Worm (Caenorhabditis elegans) whole organism, L4 larva: ENCODE results near the gene F27B3.8.

Experiments used
- D1046.2 ChIP-seq: fragments of 200-800 bp; sonication (Bioruptor generic); IDR thresholded peaks from 2 replicates; pipeline ENCODE4 v1.3.6; 2022; ENCODE audit warnings: missing genetic modification characterization, missing compliant biosample characterization
- Y105C5A.15 ChIP-seq: fragments of 200-800 bp; sonication (Bioruptor generic); IDR thresholded peaks from 2 replicates; pipeline ENCODE4 v1.3.6; 2022; ENCODE audit warnings: missing genetic modification characterization, missing compliant biosample characterization
- ZK337.2 ChIP-seq: fragments of 200-800 bp; sonication (Bioruptor generic); IDR thresholded peaks from 2 replicates; pipeline ENCODE4 v1.3.6; 2022; ENCODE audit warnings: missing genetic modification reagents, missing genetic modification characterization, missing compliant biosample characterization
- aha-1 ChIP-seq: fragments of 150-350 bp; peaks from one replicate; lab custom pipeline; 2014; ENCODE audit warnings: missing biosample characterization, missing genetic modification characterization
- aly-2 ChIP-seq: sonication (generic microtip); optimal IDR thresholded peaks from 2 replicates; lab custom pipeline; 2018; ENCODE audit warnings: missing biosample characterization, missing genetic modification characterization
- ama-1 ChIP-seq: fragments of 150-350 bp; optimal IDR thresholded peaks from 2 replicates; lab custom pipeline; 2014; ENCODE audit warnings: inconsistent platforms, mixed read lengths
- arid-1 ChIP-seq: fragments of 200-800 bp; sonication (Bioruptor generic); conservative IDR thresholded peaks from 2 replicates; pipeline ENCODE4 v1.3.6; 2022; ENCODE audit warnings: missing genetic modification reagents, missing genetic modification characterization, missing compliant biosample characterization
- ceh-20 ChIP-seq: fragments of 200-800 bp; sonication (Bioruptor generic); IDR thresholded peaks from 2 replicates; pipeline ENCODE4 v1.3.6; 2022; ENCODE audit warnings: missing genetic modification reagents, missing genetic modification characterization, missing compliant biosample characterization
- ceh-44 ChIP-seq: fragments of 200-800 bp; sonication (Bioruptor generic); IDR thresholded peaks from 2 replicates; pipeline ENCODE4 v1.3.6; 2022; ENCODE audit warnings: missing genetic modification reagents, missing genetic modification characterization, missing compliant biosample characterization
- ceh-82 ChIP-seq: sonication (generic microtip); optimal IDR thresholded peaks from 2 replicates; lab custom pipeline; 2017; ENCODE audit warnings: missing biosample characterization, missing genetic modification characterization
- daf-12 ChIP-seq: fragments of 150-350 bp; optimal IDR thresholded peaks from 2 replicates; lab custom pipeline; 2014; ENCODE audit warnings: missing biosample characterization, missing genetic modification reagents, missing genetic modification characterization
- daf-16 ChIP-seq, 3 experiments: sonication (generic microtip); optimal IDR thresholded peaks; 2 replicates each; lab custom pipeline; 2016 to 2017; ENCODE audit warnings: missing genetic modification characterization in 3 of 3, missing genetic modification reagents in 3 of 3, mild to moderate bottlenecking in 2 of 3, missing compliant biosample characterization in 2 of 3, missing biosample characterization in 1 of 3, moderate library complexity in 1 of 3
- daf-19 ChIP-seq: fragments of 200-800 bp; sonication (Bioruptor generic); conservative IDR thresholded peaks from 2 replicates; pipeline ENCODE4 v1.3.6; 2022; ENCODE audit warnings: missing genetic modification characterization, missing compliant biosample characterization
- dmd-6 ChIP-seq: fragments of 200-800 bp; sonication (Bioruptor generic); IDR thresholded peaks from 2 replicates; pipeline ENCODE4 v1.3.6; 2022; ENCODE audit warnings: missing genetic modification reagents, missing genetic modification characterization, missing compliant biosample characterization
- duxl-1 ChIP-seq: sonication (generic microtip); optimal IDR thresholded peaks from 2 replicates; lab custom pipeline; 2016; ENCODE audit warnings: mild to moderate bottlenecking, missing genetic modification characterization, moderate library complexity, missing compliant biosample characterization; ENCODE audit not compliant: poor library complexity
- egl-27 ChIP-seq: sonication (generic microtip); optimal IDR thresholded peaks from 3 replicates; lab custom pipeline; 2017; ENCODE audit warnings: missing biosample characterization, missing genetic modification reagents, missing genetic modification characterization
- hif-1 ChIP-seq, 2 experiments: sonication (generic microtip); optimal IDR thresholded peaks; 2 replicates each; lab custom pipeline; 2016 to 2017; ENCODE audit warnings: missing compliant biosample characterization in 2 of 2, missing genetic modification characterization in 2 of 2, missing genetic modification reagents in 2 of 2, missing genotype in 2 of 2, mild to moderate bottlenecking in 1 of 2
- hlh-11 ChIP-seq: fragments of 200-800 bp; sonication (Bioruptor generic); optimal IDR thresholded peaks from 2 replicates; lab custom pipeline; 2018; ENCODE audit warnings: mild to moderate bottlenecking, missing genetic modification characterization, missing compliant biosample characterization
- jun-1 ChIP-seq: fragments of 150-350 bp; optimal IDR thresholded peaks from 2 replicates; lab custom pipeline; 2014; ENCODE audit warnings: missing biosample characterization, missing genetic modification reagents, missing genetic modification characterization
- lim-7 ChIP-seq: fragments of 200-800 bp; sonication (Bioruptor generic); IDR thresholded peaks from 2 replicates; pipeline ENCODE4 v1.3.6; 2022; ENCODE audit warnings: missing genetic modification characterization, missing compliant biosample characterization
- lin-13 ChIP-seq: fragments of 150-350 bp; optimal IDR thresholded peaks from 2 replicates; lab custom pipeline; 2014; ENCODE audit warnings: missing biosample characterization, missing genetic modification reagents, missing genetic modification characterization
- lin-38 ChIP-seq: fragments of 200-800 bp; sonication (Bioruptor generic); IDR thresholded peaks from 2 replicates; pipeline ENCODE4 v1.3.6; 2022; ENCODE audit warnings: missing genetic modification reagents, missing genetic modification characterization, missing compliant biosample characterization
- mep-1 ChIP-seq: fragments of 150-350 bp; sonication (generic microtip); optimal IDR thresholded peaks from 3 replicates; lab custom pipeline; 2014; ENCODE audit warnings: missing biosample characterization, missing genetic modification characterization
- mes-2 ChIP-seq: sonication (generic microtip); optimal IDR thresholded peaks from 2 replicates; lab custom pipeline; 2016; ENCODE audit warnings: missing genotype, mild to moderate bottlenecking, missing genetic modification characterization, missing compliant biosample characterization; ENCODE audit not compliant: poor library complexity, severe bottlenecking
- mxl-3 ChIP-seq: fragments of 200-800 bp; sonication (Bioruptor generic); optimal IDR thresholded peaks from 2 replicates; lab custom pipeline; 2018; ENCODE audit warnings: mild to moderate bottlenecking, missing genetic modification characterization, missing compliant biosample characterization
- nhr-10 ChIP-seq: fragments of 150-350 bp; optimal IDR thresholded peaks from 2 replicates; lab custom pipeline; 2014; ENCODE audit warnings: missing biosample characterization, missing genetic modification characterization
- nhr-111 ChIP-seq: fragments of 200-800 bp; sonication (Bioruptor generic); optimal IDR thresholded peaks from 2 replicates; lab custom pipeline; 2018; ENCODE audit warnings: mild to moderate bottlenecking, missing genetic modification characterization, missing compliant biosample characterization
- nhr-237 ChIP-seq: sonication (generic microtip); optimal IDR thresholded peaks from 2 replicates; lab custom pipeline; 2017; ENCODE audit warnings: missing biosample characterization, missing genetic modification characterization
- nhr-25 ChIP-seq: sonication (generic microtip); optimal IDR thresholded peaks from 2 replicates; lab custom pipeline; 2017; ENCODE audit warnings: missing genetic modification characterization, mild to moderate bottlenecking, missing compliant biosample characterization, antibody characterized with exemption, moderate library complexity, borderline replicate concordance; ENCODE audit not compliant: insufficient read depth
- nhr-41 ChIP-seq: fragments of 200-800 bp; sonication (Bioruptor generic); IDR thresholded peaks from 2 replicates; pipeline ENCODE4 v1.3.6; 2022; ENCODE audit warnings: missing genetic modification reagents, missing genetic modification characterization, missing compliant biosample characterization
- nhr-42 ChIP-seq: fragments of 200-800 bp; sonication (Bioruptor generic); IDR thresholded peaks from 2 replicates; pipeline ENCODE4 v1.3.6; 2022; ENCODE audit warnings: missing genetic modification characterization, missing compliant biosample characterization
- nhr-48 ChIP-seq: sonication (generic microtip); optimal IDR thresholded peaks from 2 replicates; lab custom pipeline; 2016; ENCODE audit warnings: mild to moderate bottlenecking, missing genetic modification characterization, missing compliant biosample characterization
- nhr-6 ChIP-seq: fragments of 150-350 bp; optimal IDR thresholded peaks from 2 replicates; lab custom pipeline; 2014; ENCODE audit warnings: missing biosample characterization, missing genetic modification characterization
- nhr-76 ChIP-seq: fragments of 150-350 bp; optimal IDR thresholded peaks from 2 replicates; lab custom pipeline; 2014; ENCODE audit warnings: missing biosample characterization, missing genetic modification characterization
- nhr-77 ChIP-seq: fragments of 150-350 bp; optimal IDR thresholded peaks from 2 replicates; lab custom pipeline; 2014; ENCODE audit warnings: missing biosample characterization, missing genetic modification characterization
- rbr-2 ChIP-seq: sonication (generic microtip); optimal IDR thresholded peaks from 2 replicates; lab custom pipeline; 2016; ENCODE audit warnings: missing genotype, missing genetic modification characterization, missing compliant biosample characterization
- saeg-2 ChIP-seq: fragments of 200-800 bp; sonication (Bioruptor generic); IDR thresholded peaks from 2 replicates; pipeline ENCODE4 v1.3.6; 2022; ENCODE audit warnings: missing genetic modification reagents, missing genetic modification characterization, missing compliant biosample characterization
- sdz-12 ChIP-seq: fragments of 200-800 bp; sonication (Bioruptor generic); optimal IDR thresholded peaks from 2 replicates; lab custom pipeline; 2018; ENCODE audit warnings: mild to moderate bottlenecking, missing genetic modification characterization, missing compliant biosample characterization
- snpc-4 ChIP-seq: fragments of 150-350 bp; optimal IDR thresholded peaks from 2 replicates; lab custom pipeline; 2014; ENCODE audit warnings: missing biosample characterization, missing genetic modification characterization
- spr-3 ChIP-seq: fragments of 200-800 bp; sonication (Bioruptor generic); optimal IDR thresholded peaks from 2 replicates; lab custom pipeline; 2018; ENCODE audit warnings: mild to moderate bottlenecking, missing genetic modification characterization, missing compliant biosample characterization
- tra-1 ChIP-seq: fragments of 200-800 bp; sonication (Bioruptor generic); IDR thresholded peaks from 2 replicates; pipeline ENCODE4 v1.3.6; 2022; ENCODE audit warnings: missing genetic modification reagents, missing genetic modification characterization, missing compliant biosample characterization
- unc-62 ChIP-seq, 3 experiments: fragments of 150-350 bp in 1 of 3; sonication (generic microtip); optimal IDR thresholded peaks in 2 of 3; peaks in 1 of 3; 1 replicate in 1 of 3; 2 replicates in 2 of 3; lab custom pipeline; 2014 to 2017; ENCODE audit warnings: missing biosample characterization in 3 of 3, missing genetic modification characterization in 3 of 3, missing genetic modification reagents in 3 of 3, missing genotype in 1 of 3
- zag-1 ChIP-seq: fragments of 150-350 bp; optimal IDR thresholded peaks from 2 replicates; lab custom pipeline; 2014; ENCODE audit warnings: missing biosample characterization, missing genetic modification characterization
- zfp-2 ChIP-seq: sonication (generic microtip); optimal IDR thresholded peaks from 2 replicates; lab custom pipeline; 2016; ENCODE audit warnings: mild to moderate bottlenecking, missing genetic modification characterization, missing compliant biosample characterization
- ztf-7 ChIP-seq: fragments of 150-350 bp; optimal IDR thresholded peaks from 2 replicates; lab custom pipeline; 2014; ENCODE audit warnings: missing biosample characterization, missing genetic modification characterization

The F27B3.8 gene

ce11 chrIII:6604317-6604716, 24.8 kb downstream of the F27B3.8 start (continued):
- TF ChIP-seq hif-1 (tag; optimal IDR thresholded peaks at IDR 0.05; lab: Kevin White, UChicago) (peak in 1 of 2 experiments; percentile 2), mes-2 (tag; lab: Kevin White, UChicago) (peak; percentile 58), saeg-2 (GFP tag; lab: Robert Waterston, UW) (no peak), tra-1 (GFP tag; lab: Robert Waterston, UW) (no peak)
- TF ChIP-seq, all 104 proteins: peak for 11

- no peak for TF ChIP-seq arid-1 (GFP tag; lab: Robert Waterston, UW)
- TF ChIP-seq snpc-4 (tag; lab: Kevin White, UChicago), result no peak
- TF ChIP-seq ZK337.2 (GFP tag; lab: Robert Waterston, UW), result 0 out of 2 replicates have a peak, but pooled peaks have one; percentile 13
- TF ChIP-seq mxl-3 (GFP tag; lab: Kevin White, UChicago), result no peak
- TF ChIP-seq, all 104 proteins: peak for 1
These were observed 26.0 kb downstream of the F27B3.8 start for ce11 chrIII:6605442-6605992.

ce11 chrIII:6606022-6606467, 26.5 kb downstream of the F27B3.8 start:
- peak; percentile 83 for TF ChIP-seq lin-38
- peak; percentile 69 for TF ChIP-seq nhr-25 (tag; lab: Kevin White, UChicago)
- no peak for TF ChIP-seq aly-2 (tag; lab: Kevin White, UChicago)
- TF ChIP-seq nhr-41 (GFP tag; lab: Robert Waterston, UW), result no peak; the same call in 1 of the 2 replicates
- TF ChIP-seq lim-7, result peak; percentile 54; the same call in 1 of the 2 replicates
- TF ChIP-seq jun-1 (tag; lab: Kevin White, UChicago), result peak; percentile 10
- no peak for TF ChIP-seq egl-27 (tag; lab: Kevin White, UChicago)
- peak; percentile 49 for TF ChIP-seq nhr-111 (GFP tag; lab: Kevin White, UChicago)
- TF ChIP-seq ceh-82 (tag; lab: Kevin White, UChicago), result no peak
- 0 out of 2 replicates have a peak, but pooled peaks have one; percentile 33 for TF ChIP-seq ZK337.2 (GFP tag; lab: Robert Waterston, UW)
- TF ChIP-seq nhr-77 (tag; lab: Kevin White, UChicago), result peak; percentile 44
- peak; percentile 27 for TF ChIP-seq spr-3 (GFP tag; lab: Kevin White, UChicago)
- TF ChIP-seq nhr-42, result peak; percentile 63; the same call in 1 of the 2 replicates
- no peak for TF ChIP-seq ztf-7
- no peak for TF ChIP-seq nhr-10 (tag; lab: Kevin White, UChicago)
- no peak for TF ChIP-seq snpc-4 (tag; lab: Kevin White, UChicago)
- TF ChIP-seq nhr-76, result no peak
- peak; percentile 47 for TF ChIP-seq nhr-6
- TF ChIP-seq lin-13 (GFP tag; lab: Kevin White, UChicago), result peak; percentile 7
- no peak; the same call in 1 of the 2 replicates for TF ChIP-seq D1046.2 (GFP tag; lab: Robert Waterston, UW)
- TF ChIP-seq dmd-6 (GFP tag; lab: Robert Waterston, UW), result peak; percentile 62
- TF ChIP-seq mep-1, result peak; percentile 87
- TF ChIP-seq daf-12, result no peak
- TF ChIP-seq nhr-48 (tag; lab: Kevin White, UChicago), result peak; percentile 62
- TF ChIP-seq aha-1, result no peak
- no peak for TF ChIP-seq nhr-237
- TF ChIP-seq Y105C5A.15 (GFP tag; lab: Robert Waterston, UW), result 0 out of 2 replicates have a peak, but pooled peaks have one; percentile 44
- peak; percentile 86 for TF ChIP-seq hlh-11 (tag; lab: Kevin White, UChicago)
- peak in 1 of 2 experiments; percentile 92 for TF ChIP-seq unc-62 (GFP tag; optimal IDR thresholded peaks at IDR 0.05 in 1 of 2; lab: Kevin White, UChicago)
- no peak for TF ChIP-seq unc-62 (tag; optimal IDR thresholded peaks at IDR 0.05; lab: Kevin White, UChicago)
- peak; percentile 61 for TF ChIP-seq ceh-20 (GFP tag; lab: Robert Waterston, UW)
- TF ChIP-seq daf-19, result 0 out of 2 replicates have a peak, but pooled peaks have one; percentile 66
- TF ChIP-seq sdz-12 (GFP tag; lab: Kevin White, UChicago), result peak; percentile 54
- peak; percentile 77 for TF ChIP-seq duxl-1 (tag; lab: Kevin White, UChicago)
- TF ChIP-seq daf-16 (GFP tag; optimal IDR thresholded peaks at IDR 0.05; lab: Kevin White, UChicago), result peak; percentile 17 to 68
- TF ChIP-seq daf-16 (tag; optimal IDR thresholded peaks at IDR 0.05; lab: Kevin White, UChicago), result peak; percentile 68
- TF ChIP-seq rbr-2, result peak; percentile 59
- TF ChIP-seq ceh-44 (GFP tag; lab: Robert Waterston, UW), result no peak
- TF ChIP-seq zfp-2, result no peak
- peak; percentile 95 for TF ChIP-seq ama-1 (lab: Kevin White, UChicago)
- no peak for TF ChIP-seq zag-1 (tag; lab: Kevin White, UChicago)
